Fruit fly (Drosophila melanogaster): Measurements from ENCODE around the gene MsR1.

DNA sequence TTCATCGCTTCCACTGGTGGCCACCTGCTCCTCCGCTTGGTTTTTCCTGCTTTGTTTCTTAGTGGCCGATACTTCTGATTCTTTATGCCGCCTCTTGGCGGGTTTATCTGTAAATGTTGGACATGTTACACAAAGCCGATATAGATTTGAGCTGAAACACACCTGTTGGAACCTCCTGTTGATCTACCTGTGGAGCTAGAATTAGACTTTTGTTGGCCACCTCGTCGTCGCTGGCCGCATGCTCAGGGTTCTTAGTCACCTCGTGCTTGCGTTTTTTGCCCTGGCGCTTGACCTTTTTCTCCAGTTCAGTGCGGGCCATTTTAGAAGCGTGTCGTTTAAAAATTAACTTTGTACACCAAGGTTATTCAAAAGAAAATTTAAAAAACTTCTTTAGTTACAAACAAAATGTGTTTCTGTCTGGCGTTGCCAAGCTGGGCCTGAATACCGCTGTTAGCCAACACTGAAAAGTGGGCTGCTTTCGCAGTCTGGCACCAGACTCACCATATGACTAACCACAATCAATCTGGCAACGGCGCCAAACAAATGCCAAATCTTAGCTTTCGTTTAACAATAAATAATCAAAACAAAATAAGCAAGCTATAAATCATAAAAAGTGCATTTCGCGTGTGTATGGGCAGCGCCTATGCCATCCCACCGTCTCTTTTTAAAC is 54.8 kb downstream of the MsR1 start, which contains the start of the genes CG15877 and Svil:
- TF ChIP-seq ttk (optimal IDR thresholded peaks at IDR 0.05), result no peak
- TF ChIP-seq h (optimal IDR thresholded peaks at IDR 0.05), result no peak
- no peak for TF ChIP-seq Myc (optimal IDR thresholded peaks at IDR 0.05)
